1 fruit fly cellular context compared by ENCODE assay signal in genomic region chr3L:7133699-7134655, dm6.
TF ChIP-seq lines count a peak whose summit lies in the region.

TSS of gene melt (plus strand) at chr3L:7134516.

TF ChIP-seq in whole organism, embryonic, 481 proteins besides CTCF, POLR2A, EP300 and RAD21 (continued from another document and continues in another):
- peak; percentile 89 for TF ChIP-seq Camta (GFP tag; optimal IDR thresholded peaks at IDR 0.05; lab: Kevin White, UChicago)
- TF ChIP-seq ato (GFP tag; IDR thresholded peaks at IDR 0.05; lab: Robert Waterston, UW; ENCODE audit: partially characterized antibody): 0 out of 2 replicates have a peak, but pooled peaks have one; percentile 40
- peak; percentile 35 for TF ChIP-seq TFAM (GFP tag; optimal IDR thresholded peaks at IDR 0.05; lab: Kevin White, UChicago)
- TF ChIP-seq Fer3 (tag; optimal IDR thresholded peaks at IDR 0.05; lab: Kevin White, UChicago): peak; percentile 73
- peak; percentile 70 for TF ChIP-seq peb (GFP tag; IDR thresholded peaks at IDR 0.05; lab: Robert Waterston, UW)
- peak; percentile 73; the same call in 1 of the 2 replicates for TF ChIP-seq CG17612 (GFP tag; IDR thresholded peaks at IDR 0.05; lab: Robert Waterston, UW)
- TF ChIP-seq caup (GFP tag; optimal IDR thresholded peaks at IDR 0.05; lab: Kevin White, UChicago; ENCODE audit: severe bottlenecking): peak; percentile 81
- peak; percentile 97 for TF ChIP-seq Med (GFP tag; lab: Kevin White, UChicago)
- TF ChIP-seq Dip3 (GFP tag; optimal IDR thresholded peaks at IDR 0.05; lab: Kevin White, UChicago): peak; percentile 86
- peak; percentile 39; the same call in 1 of the 2 replicates for TF ChIP-seq dan (GFP tag; IDR thresholded peaks at IDR 0.05; lab: Robert Waterston, UW)
- TF ChIP-seq vfl (GFP tag; optimal IDR thresholded peaks at IDR 0.05; lab: Kevin White, UChicago): peak; percentile 81
- TF ChIP-seq fd96Cb (tag; optimal IDR thresholded peaks at IDR 0.05; lab: Kevin White, UChicago): peak; percentile 87
- peak; percentile 94 for TF ChIP-seq gem (tag; optimal IDR thresholded peaks at IDR 0.05; lab: Kevin White, UChicago)
- TF ChIP-seq croc (GFP tag; conservative IDR thresholded peaks at IDR 0.05; lab: Robert Waterston, UW): peak; percentile 62; the same call in 2 of the 3 replicates
- TF ChIP-seq CG6689 (GFP tag; IDR thresholded peaks at IDR 0.05; lab: Robert Waterston, UW): peak; percentile 90
- peak; percentile 84 for TF ChIP-seq Antp (GFP tag; optimal IDR thresholded peaks at IDR 0.05; lab: Kevin White, UChicago)
- peak; percentile 66 for TF ChIP-seq CG2202 (tag; optimal IDR thresholded peaks at IDR 0.05; lab: Kevin White, UChicago)
- TF ChIP-seq CG4820 (GFP tag; optimal IDR thresholded peaks at IDR 0.05; lab: Kevin White, UChicago): peak; percentile 85
- peak; percentile 88 for TF ChIP-seq CG9437 (GFP tag; optimal IDR thresholded peaks at IDR 0.05; lab: Kevin White, UChicago)
- no peak; the same call in none of the 3 replicates for TF ChIP-seq B-H1 (GFP tag; IDR thresholded peaks at IDR 0.05; lab: Robert Waterston, UW)
- TF ChIP-seq CG2129 (GFP tag; IDR thresholded peaks at IDR 0.05; lab: Robert Waterston, UW; ENCODE audit: partially characterized antibody): no peak
- TF ChIP-seq Oaz (GFP tag; IDR thresholded peaks at IDR 0.05; lab: Robert Waterston, UW): no peak; the same call in 1 of the 2 replicates
- TF ChIP-seq CG13424 (tag; optimal IDR thresholded peaks at IDR 0.05; lab: Kevin White, UChicago): peak; percentile 88
- TF ChIP-seq crol (GFP tag; IDR thresholded peaks at IDR 0.05; lab: Robert Waterston, UW): no peak
- TF ChIP-seq CG6854 (GFP tag; optimal IDR thresholded peaks at IDR 0.05; lab: Kevin White, UChicago): peak; percentile 84
- peak; percentile 63 for TF ChIP-seq CG15073 (GFP tag; optimal IDR thresholded peaks at IDR 0.05; lab: Kevin White, UChicago)
- TF ChIP-seq dmrt99B (tag; optimal IDR thresholded peaks at IDR 0.05; lab: Kevin White, UChicago): peak; percentile 89
- TF ChIP-seq CG30403 (GFP tag; optimal IDR thresholded peaks at IDR 0.05; lab: Kevin White, UChicago): peak; percentile 94
- peak; percentile 79 for TF ChIP-seq CG10462 (GFP tag; optimal IDR thresholded peaks at IDR 0.05; lab: Kevin White, UChicago)
- no peak for TF ChIP-seq Doc3 (GFP tag; IDR thresholded peaks at IDR 0.05; lab: Robert Waterston, UW; ENCODE audit: partially characterized antibody)
- peak; percentile 24 for TF ChIP-seq abd-A (tag; optimal IDR thresholded peaks at IDR 0.05; lab: Kevin White, UChicago)
- TF ChIP-seq run (tag; optimal IDR thresholded peaks at IDR 0.05; lab: Kevin White, UChicago): peak; percentile 72
- TF ChIP-seq nerfin-2 (GFP tag; IDR thresholded peaks at IDR 0.05; lab: Robert Waterston, UW; ENCODE audit: partially characterized antibody): no peak
- peak; percentile 85 for TF ChIP-seq lab (GFP tag; optimal IDR thresholded peaks at IDR 0.05; lab: Kevin White, UChicago)
- peak; percentile 39 for TF ChIP-seq CG13894 (tag; optimal IDR thresholded peaks at IDR 0.05; lab: Kevin White, UChicago)
- TF ChIP-seq dimm (GFP tag; IDR thresholded peaks at IDR 0.05; lab: Robert Waterston, UW): 0 out of 2 replicates have a peak, but pooled peaks have one; percentile 25
- peak; percentile 66 for TF ChIP-seq CG18011 (GFP tag; optimal IDR thresholded peaks at IDR 0.05; lab: Kevin White, UChicago)
- peak; percentile 60 for TF ChIP-seq NFAT (GFP tag; IDR thresholded peaks at IDR 0.05; lab: Robert Waterston, UW)
- peak; percentile 100 for TF ChIP-seq CG11504 (tag; optimal IDR thresholded peaks at IDR 0.05; lab: Kevin White, UChicago)
- peak; percentile 65; the same call in 1 of the 2 replicates for TF ChIP-seq CG14441 (GFP tag; IDR thresholded peaks at IDR 0.05; lab: Robert Waterston, UW)
- peak; percentile 50 for TF ChIP-seq Sry-δ (GFP tag; optimal IDR thresholded peaks at IDR 0.05; lab: Kevin White, UChicago)
- peak; percentile 35 for TF ChIP-seq CG12071 (GFP tag; optimal IDR thresholded peaks at IDR 0.05; lab: Kevin White, UChicago)
- TF ChIP-seq ssp (GFP tag; IDR thresholded peaks at IDR 0.05; lab: Robert Waterston, UW): peak; percentile 85
- TF ChIP-seq cwo (GFP tag; optimal IDR thresholded peaks at IDR 0.05; lab: Kevin White, UChicago): peak; percentile 79
- TF ChIP-seq ab (GFP tag; optimal IDR thresholded peaks at IDR 0.05; lab: Kevin White, UChicago): no peak
- TF ChIP-seq HLH4C (GFP tag; IDR thresholded peaks at IDR 0.05; lab: Robert Waterston, UW; ENCODE audit: partially characterized antibody): no peak
- TF ChIP-seq org-1 (GFP tag; optimal IDR thresholded peaks at IDR 0.05; lab: Kevin White, UChicago): peak; percentile 89
- TF ChIP-seq CG13123 (GFP tag; optimal IDR thresholded peaks at IDR 0.05; lab: Kevin White, UChicago): peak; percentile 68
- peak; percentile 87 for TF ChIP-seq ems (GFP tag; optimal IDR thresholded peaks at IDR 0.05; lab: Kevin White, UChicago)
- TF ChIP-seq CG17802 (tag; optimal IDR thresholded peaks at IDR 0.05; lab: Kevin White, UChicago): peak; percentile 46
- TF ChIP-seq CG11695 (GFP tag; IDR thresholded peaks at IDR 0.05; lab: Robert Waterston, UW): peak; percentile 80
- peak; percentile 89 for TF ChIP-seq CG3281 (GFP tag; optimal IDR thresholded peaks at IDR 0.05; lab: Kevin White, UChicago)
- peak; percentile 86 for TF ChIP-seq Usf (GFP tag; optimal IDR thresholded peaks at IDR 0.05; lab: Kevin White, UChicago)
- TF ChIP-seq hb (GFP tag; IDR thresholded peaks at IDR 0.05; lab: Robert Waterston, UW; ENCODE audit: partially characterized antibody): no peak
- peak; percentile 94 for TF ChIP-seq CG31441 (GFP tag; IDR thresholded peaks at IDR 0.05; lab: Robert Waterston, UW)
- peak; percentile 86 for TF ChIP-seq NK7.1 (GFP tag; optimal IDR thresholded peaks at IDR 0.05; lab: Kevin White, UChicago)
- TF ChIP-seq HLH3B (GFP tag; IDR thresholded peaks at IDR 0.05; lab: Robert Waterston, UW): no peak; the same call in 1 of the 2 replicates
- TF ChIP-seq Pdp1 (GFP tag; optimal IDR thresholded peaks at IDR 0.05; lab: Kevin White, UChicago): peak; percentile 84 to 90
- peak; percentile 81 for TF ChIP-seq Side (GFP tag; optimal IDR thresholded peaks at IDR 0.05; lab: Kevin White, UChicago)
- 0 out of 3 replicates have a peak, but pooled peaks have one; percentile 13 for TF ChIP-seq CG16813 (GFP tag; IDR thresholded peaks at IDR 0.05; lab: Robert Waterston, UW; ENCODE audit: partially characterized antibody)
- peak; percentile 51 for TF ChIP-seq CG15479 (GFP tag; optimal IDR thresholded peaks at IDR 0.05; lab: Kevin White, UChicago)
- peak; percentile 87 for TF ChIP-seq Dad (GFP tag; optimal IDR thresholded peaks at IDR 0.05; lab: Kevin White, UChicago)
- TF ChIP-seq CG12219 (GFP tag; optimal IDR thresholded peaks at IDR 0.05; lab: Kevin White, UChicago): peak; percentile 78
- TF ChIP-seq NC2α (GFP tag; optimal IDR thresholded peaks at IDR 0.05; lab: Kevin White, UChicago): peak; percentile 59
- TF ChIP-seq CG4730 (GFP tag; IDR thresholded peaks at IDR 0.05; lab: Robert Waterston, UW): peak; percentile 64
- peak; percentile 94; the same call in 3 of the 4 replicates for TF ChIP-seq chinmo (GFP tag; IDR thresholded peaks at IDR 0.05; lab: Robert Waterston, UW; ENCODE audit: partially characterized antibody)
- TF ChIP-seq CG7745 (tag; optimal IDR thresholded peaks at IDR 0.05; lab: Kevin White, UChicago): no peak
- TF ChIP-seq h (optimal IDR thresholded peaks at IDR 0.05; lab: Kevin White, UChicago): no peak
- peak; percentile 62 for TF ChIP-seq otp (GFP tag; IDR thresholded peaks at IDR 0.05; lab: Robert Waterston, UW)
- no peak for TF ChIP-seq hbn (GFP tag; IDR thresholded peaks at IDR 0.05; lab: Robert Waterston, UW; ENCODE audit: partially characterized antibody)
- TF ChIP-seq CG18476 (GFP tag; optimal IDR thresholded peaks at IDR 0.05; lab: Kevin White, UChicago): peak; percentile 88
- TF ChIP-seq E2f1 (GFP tag; IDR thresholded peaks at IDR 0.05; lab: Robert Waterston, UW): peak; percentile 64
- TF ChIP-seq jumu (GFP tag; optimal IDR thresholded peaks at IDR 0.05; lab: Kevin White, UChicago): peak; percentile 80
- peak; percentile 84 for TF ChIP-seq lmd (GFP tag; IDR thresholded peaks at IDR 0.05; lab: Robert Waterston, UW)
- TF ChIP-seq ftz-f1 (GFP tag; optimal IDR thresholded peaks at IDR 0.05; lab: Kevin White, UChicago): no peak
- peak; percentile 26; the same call in 1 of the 3 replicates for TF ChIP-seq C15 (GFP tag; IDR thresholded peaks at IDR 0.05; lab: Robert Waterston, UW)
- TF ChIP-seq CG18262 (tag; optimal IDR thresholded peaks at IDR 0.05; lab: Kevin White, UChicago): peak; percentile 94
- TF ChIP-seq Nf-YB (GFP tag; optimal IDR thresholded peaks at IDR 0.05; lab: Kevin White, UChicago): peak; percentile 78
- TF ChIP-seq gce (GFP tag; IDR thresholded peaks at IDR 0.05; lab: Robert Waterston, UW): peak; percentile 35; the same call in 1 of the 3 replicates
- TF ChIP-seq schlank (tag; optimal IDR thresholded peaks at IDR 0.05; lab: Kevin White, UChicago): peak; percentile 37
- TF ChIP-seq knrl (GFP tag; IDR thresholded peaks at IDR 0.05; lab: Robert Waterston, UW; ENCODE audit: partially characterized antibody): peak; percentile 20; the same call in 1 of the 3 replicates
- peak; percentile 83 for TF ChIP-seq tin (GFP tag; optimal IDR thresholded peaks at IDR 0.05; lab: Kevin White, UChicago)
- TF ChIP-seq sens (GFP tag; lab: Kevin White, UChicago): peak; percentile 99
- peak; percentile 93 for TF ChIP-seq CG2120 (GFP tag; optimal IDR thresholded peaks at IDR 0.05; lab: Kevin White, UChicago)
- TF ChIP-seq Ets97D (GFP tag; optimal IDR thresholded peaks at IDR 0.05; lab: Kevin White, UChicago): peak; percentile 87
- peak; percentile 82 for TF ChIP-seq CG10274 (GFP tag; optimal IDR thresholded peaks at IDR 0.05; lab: Kevin White, UChicago)
- no peak for TF ChIP-seq gfzf (GFP tag; optimal IDR thresholded peaks at IDR 0.05; lab: Kevin White, UChicago)
- TF ChIP-seq CG6791 (GFP tag; IDR thresholded peaks at IDR 0.05; lab: Robert Waterston, UW; ENCODE audit: partially characterized antibody): no peak; the same call in 2 of the 3 replicates
- TF ChIP-seq Atf3 (GFP tag; optimal IDR thresholded peaks at IDR 0.05; lab: Kevin White, UChicago): peak; percentile 77
- peak; percentile 68 for TF ChIP-seq CG3407 (GFP tag; optimal IDR thresholded peaks at IDR 0.05; lab: Kevin White, UChicago)
- peak; percentile 74 for TF ChIP-seq HmgZ (tag; optimal IDR thresholded peaks at IDR 0.05; lab: Kevin White, UChicago)
- TF ChIP-seq bab2 (GFP tag; optimal IDR thresholded peaks at IDR 0.05; lab: Kevin White, UChicago): peak; percentile 87
- TF ChIP-seq Mrtf (GFP tag; IDR thresholded peaks at IDR 0.05; lab: Robert Waterston, UW): peak; percentile 63; the same call in 2 of the 3 replicates
- TF ChIP-seq sna (GFP tag; IDR thresholded peaks at IDR 0.05; lab: Robert Waterston, UW; ENCODE audit: partially characterized antibody): no peak
- TF ChIP-seq CG10147 (GFP tag; optimal IDR thresholded peaks at IDR 0.05; lab: Kevin White, UChicago): peak; percentile 87
- peak; percentile 78 for TF ChIP-seq odd (GFP tag; optimal IDR thresholded peaks at IDR 0.05; lab: Kevin White, UChicago)
- TF ChIP-seq Hr3 (GFP tag; optimal IDR thresholded peaks at IDR 0.05; lab: Kevin White, UChicago): peak; percentile 88
- TF ChIP-seq CG1602 (GFP tag; optimal IDR thresholded peaks at IDR 0.05; lab: Kevin White, UChicago): peak; percentile 89
- TF ChIP-seq CG2889 (GFP tag; IDR thresholded peaks at IDR 0.05; lab: Robert Waterston, UW): peak; percentile 75
- peak; percentile 88 for TF ChIP-seq CG1529 (GFP tag; optimal IDR thresholded peaks at IDR 0.05; lab: Kevin White, UChicago)
- TF ChIP-seq CG2116 (GFP tag; optimal IDR thresholded peaks at IDR 0.05; lab: Kevin White, UChicago): peak; percentile 71
- TF ChIP-seq gsb-n (tag; optimal IDR thresholded peaks at IDR 0.05; lab: Kevin White, UChicago): peak; percentile 79
- no peak for TF ChIP-seq Dp (GFP tag; optimal IDR thresholded peaks at IDR 0.05; lab: Kevin White, UChicago)
- TF ChIP-seq hkb (optimal IDR thresholded peaks at IDR 0.05; lab: Kevin White, UChicago): no peak
- peak; percentile 73 for TF ChIP-seq hkb (GFP tag; IDR thresholded peaks at IDR 0.05; lab: Robert Waterston, UW)
- peak; percentile 75 for TF ChIP-seq tup (GFP tag; optimal IDR thresholded peaks at IDR 0.05; lab: Kevin White, UChicago)
- peak; percentile 79 for TF ChIP-seq cg (GFP tag; optimal IDR thresholded peaks at IDR 0.05; lab: Kevin White, UChicago)
- TF ChIP-seq tx (GFP tag; optimal IDR thresholded peaks at IDR 0.05; lab: Kevin White, UChicago): peak; percentile 81
- TF ChIP-seq CG7839 (tag; optimal IDR thresholded peaks at IDR 0.05; lab: Kevin White, UChicago): peak; percentile 92
- TF ChIP-seq CG2678 (tag; optimal IDR thresholded peaks at IDR 0.05; lab: Kevin White, UChicago): peak; percentile 93
- no peak for TF ChIP-seq corto (GFP tag; optimal IDR thresholded peaks at IDR 0.05; lab: Kevin White, UChicago)
- no peak for TF ChIP-seq prd (optimal IDR thresholded peaks at IDR 0.05; lab: Kevin White, UChicago)
- peak; percentile 88 for TF ChIP-seq prd (GFP tag; IDR thresholded peaks at IDR 0.05; lab: Robert Waterston, UW)
- TF ChIP-seq lbe (GFP tag; optimal IDR thresholded peaks at IDR 0.05; lab: Kevin White, UChicago): peak; percentile 64
- peak; percentile 80 for TF ChIP-seq Hand (GFP tag; optimal IDR thresholded peaks at IDR 0.05; lab: Kevin White, UChicago)
- TF ChIP-seq Vsx1 (GFP tag; optimal IDR thresholded peaks at IDR 0.05; lab: Kevin White, UChicago): peak; percentile 75
- peak; percentile 84 for TF ChIP-seq BtbVII (GFP tag; optimal IDR thresholded peaks at IDR 0.05; lab: Kevin White, UChicago)
- TF ChIP-seq CG9609 (GFP tag; optimal IDR thresholded peaks at IDR 0.05; lab: Kevin White, UChicago): peak; percentile 82
- no peak for TF ChIP-seq dati (GFP tag; IDR thresholded peaks at IDR 0.05; lab: Robert Waterston, UW)
- TF ChIP-seq Hsf (GFP tag; optimal IDR thresholded peaks at IDR 0.05; lab: Kevin White, UChicago): peak; percentile 92
- TF ChIP-seq Dek (tag; optimal IDR thresholded peaks at IDR 0.05; lab: Kevin White, UChicago): peak; percentile 87
- peak; percentile 24 for TF ChIP-seq grn (GFP tag; optimal IDR thresholded peaks at IDR 0.05; lab: Kevin White, UChicago)
- TF ChIP-seq ro (GFP tag; IDR thresholded peaks at IDR 0.05; lab: Robert Waterston, UW): peak; percentile 62; the same call in 1 of the 2 replicates
- TF ChIP-seq E2f2 (GFP tag; IDR thresholded peaks at IDR 0.05; lab: Robert Waterston, UW): peak; percentile 46
- TF ChIP-seq CG32772 (GFP tag; IDR thresholded peaks at IDR 0.05; lab: Robert Waterston, UW): peak; percentile 55
- TF ChIP-seq Stat92E (GFP tag; optimal IDR thresholded peaks at IDR 0.05; lab: Kevin White, UChicago): peak in 1 of 3 experiments; percentile 38
